Worm (Caenorhabditis elegans): ENCODE results near the gene C49F8.1.

DNA sequence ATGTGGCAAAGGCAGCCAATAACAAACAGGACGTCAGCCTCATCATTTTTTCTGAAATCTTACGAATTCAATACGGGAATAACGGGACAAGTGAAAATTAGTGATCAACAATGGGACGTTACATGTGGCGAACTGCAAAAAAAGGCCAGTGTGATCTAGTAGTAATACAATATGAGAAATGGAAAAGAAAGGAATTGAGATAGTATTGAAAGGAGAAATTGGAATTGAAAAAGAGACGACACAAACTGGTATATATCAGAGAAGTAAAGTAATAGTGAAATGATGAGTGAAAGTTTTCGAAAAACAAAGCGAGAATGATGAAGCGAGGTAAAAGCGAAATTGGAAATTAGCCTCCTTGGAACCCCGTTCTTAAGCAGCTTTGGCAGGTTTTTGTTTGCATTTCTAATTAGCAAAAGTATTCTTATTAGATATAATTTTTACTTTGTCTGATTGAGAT is 22.7 kb upstream of the C49F8.1 start, which contains the start of gene C49F8.3:
- TF ChIP-seq lin-13 (GFP tag; optimal IDR thresholded peaks at IDR 0.05) (no peak), nhr-25 (tag; optimal IDR thresholded peaks at IDR 0.05; ENCODE audit: borderline replicate concordance, insufficient read depth) (peak; percentile 1), Y48G9A.11 (GFP tag; IDR thresholded peaks at IDR 0.05) (no peak), zag-1 (tag; optimal IDR thresholded peaks at IDR 0.05) (no peak)

Data from whole organism, L4 larva.